ENCODE assay signal across 3 fruit fly cellular contexts in the genomic region with DNA sequence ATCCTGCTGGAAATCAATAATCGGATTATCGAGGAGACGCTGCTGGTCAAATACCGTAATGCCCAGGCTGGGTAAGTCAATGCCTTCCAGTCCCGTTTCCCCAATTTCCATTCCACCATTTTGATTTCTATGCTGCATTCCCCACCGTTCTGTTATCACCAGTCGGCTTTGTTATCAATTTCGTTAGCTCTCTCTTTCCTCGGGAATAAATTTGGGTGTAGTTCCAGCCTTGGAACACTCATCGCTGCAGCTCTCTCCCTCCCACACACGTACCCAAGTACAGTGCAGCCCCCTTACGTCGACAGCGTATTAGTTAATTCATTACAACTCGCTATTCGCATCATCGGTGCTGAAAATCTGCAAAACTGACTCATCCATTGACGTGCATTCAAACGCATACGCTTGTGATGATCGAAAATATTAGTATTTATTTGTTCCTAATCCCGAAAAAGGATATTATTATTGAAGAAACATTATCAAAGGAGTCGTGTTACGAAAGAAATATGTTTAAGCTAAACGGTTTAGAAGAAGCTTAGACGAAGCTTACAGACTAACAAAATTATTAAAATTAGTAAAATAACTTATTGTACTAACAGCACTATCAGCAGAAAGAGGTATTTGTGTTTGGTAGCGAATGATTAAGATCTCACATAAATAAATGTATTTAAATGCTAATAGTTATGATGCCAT.
TF ChIP-seq lines count a peak whose summit lies in the region.

No protein-coding gene starts in this region.

TF ChIP-seq in whole organism, adult, 20 proteins besides CTCF, POLR2A, EP300 and RAD21 (continued from another document):
- TF ChIP-seq CG12768 (GFP tag; optimal IDR thresholded peaks at IDR 0.05; lab: Kevin White, UChicago) (peak; percentile 15), cnc (optimal IDR thresholded peaks at IDR 0.05; lab: Kevin White, UChicago) (no peak), ovo (GFP tag; optimal IDR thresholded peaks at IDR 0.05; lab: Kevin White, UChicago) (peak; percentile 35)

TF ChIP-seq in whole organism, embryonic, 481 proteins besides CTCF, POLR2A, EP300 and RAD21 (continued from another document and continues in another):
- TF ChIP-seq hbn (GFP tag; IDR thresholded peaks at IDR 0.05; lab: Robert Waterston, UW; ENCODE audit: partially characterized antibody) (no peak), Xbp1 (GFP tag; optimal IDR thresholded peaks at IDR 0.05; lab: Kevin White, UChicago) (no peak), danr (GFP tag; IDR thresholded peaks at IDR 0.05; lab: Robert Waterston, UW) (no peak), cwo (GFP tag; optimal IDR thresholded peaks at IDR 0.05; lab: Kevin White, UChicago) (no peak), CG11456 (GFP tag; IDR thresholded peaks at IDR 0.05; lab: Robert Waterston, UW) (peak; percentile 62; the same call in 2 of the 3 replicates), Eip74EF (GFP tag; optimal IDR thresholded peaks at IDR 0.05; lab: Kevin White, UChicago) (no peak), pita (GFP tag; optimal IDR thresholded peaks at IDR 0.05; lab: Kevin White, UChicago) (no peak), kay (GFP tag; optimal IDR thresholded peaks at IDR 0.05; lab: Kevin White, UChicago) (peak; percentile 72), CG7786 (GFP tag; optimal IDR thresholded peaks at IDR 0.05; lab: Kevin White, UChicago) (no peak), dmrt99B (tag; optimal IDR thresholded peaks at IDR 0.05; lab: Kevin White, UChicago) (no peak), Hand (GFP tag; optimal IDR thresholded peaks at IDR 0.05; lab: Kevin White, UChicago) (no peak), CG12219 (GFP tag; optimal IDR thresholded peaks at IDR 0.05; lab: Kevin White, UChicago) (no peak), CG10654 (GFP tag; optimal IDR thresholded peaks at IDR 0.05; lab: Kevin White, UChicago) (no peak), CG9609 (GFP tag; optimal IDR thresholded peaks at IDR 0.05; lab: Kevin White, UChicago) (no peak), Scr (GFP tag; IDR thresholded peaks at IDR 0.05; lab: Robert Waterston, UW; ENCODE audit: partially characterized antibody) (no peak), phol (tag; optimal IDR thresholded peaks at IDR 0.05; lab: Kevin White, UChicago) (peak; percentile 48), CG10979 (tag; optimal IDR thresholded peaks at IDR 0.05; lab: Kevin White, UChicago) (no peak), zen (tag; optimal IDR thresholded peaks at IDR 0.05; lab: Kevin White, UChicago) (no peak), her (GFP tag; optimal IDR thresholded peaks at IDR 0.05; lab: Kevin White, UChicago) (no peak), CG15601 (tag; optimal IDR thresholded peaks at IDR 0.05; lab: Kevin White, UChicago) (no peak), tx (GFP tag; optimal IDR thresholded peaks at IDR 0.05; lab: Kevin White, UChicago) (no peak), tap (tag; optimal IDR thresholded peaks at IDR 0.05; lab: Kevin White, UChicago) (no peak), run (tag; optimal IDR thresholded peaks at IDR 0.05; lab: Kevin White, UChicago) (no peak), CG8944 (GFP tag; optimal IDR thresholded peaks at IDR 0.05; lab: Kevin White, UChicago) (no peak), ab (GFP tag; optimal IDR thresholded peaks at IDR 0.05; lab: Kevin White, UChicago) (no peak), fd96Cb (tag; optimal IDR thresholded peaks at IDR 0.05; lab: Kevin White, UChicago) (no peak), exex (tag; optimal IDR thresholded peaks at IDR 0.05; lab: Kevin White, UChicago) (peak; percentile 47), psq (GFP tag; optimal IDR thresholded peaks at IDR 0.05; lab: Kevin White, UChicago) (peak; percentile 5), bsh (GFP tag; optimal IDR thresholded peaks at IDR 0.05; lab: Kevin White, UChicago) (peak in 1 of 2 experiments; percentile 2), vnd (GFP tag; IDR thresholded peaks at IDR 0.05; lab: Robert Waterston, UW; ENCODE audit: partially characterized antibody) (no peak), z (GFP tag; IDR thresholded peaks at IDR 0.05; lab: Robert Waterston, UW) (0 out of 3 replicates have a peak, but pooled peaks have one; percentile 12), slbo (GFP tag; IDR thresholded peaks at IDR 0.05; lab: Robert Waterston, UW) (peak; percentile 52; the same call in 1 of the 2 replicates), CG14014 (GFP tag; IDR thresholded peaks at IDR 0.05; lab: Robert Waterston, UW) (peak; percentile 59), CG14965 (GFP tag; optimal IDR thresholded peaks at IDR 0.05; lab: Kevin White, UChicago; ENCODE audit: borderline replicate concordance) (no peak), Dbx (GFP tag; IDR thresholded peaks at IDR 0.05; lab: Robert Waterston, UW) (peak; percentile 42; the same call in 1 of the 3 replicates), Mes4 (GFP tag; optimal IDR thresholded peaks at IDR 0.05; lab: Kevin White, UChicago) (no peak), bbx (GFP tag; IDR thresholded peaks at IDR 0.05; lab: Robert Waterston, UW; ENCODE audit: partially characterized antibody) (no peak), inv (GFP tag; IDR thresholded peaks at IDR 0.05; lab: Robert Waterston, UW; ENCODE audit: partially characterized antibody) (no peak), Dip2 (GFP tag; IDR thresholded peaks at IDR 0.05; lab: Robert Waterston, UW) (no peak), al (GFP tag; IDR thresholded peaks at IDR 0.05; lab: Robert Waterston, UW) (no peak), MBD-R2 (GFP tag; IDR thresholded peaks at IDR 0.05; lab: Robert Waterston, UW) (no peak), crol (GFP tag; IDR thresholded peaks at IDR 0.05; lab: Robert Waterston, UW) (peak; percentile 87), CG14860 (GFP tag; IDR thresholded peaks at IDR 0.05; lab: Robert Waterston, UW; ENCODE audit: partially characterized antibody) (no peak), amos (GFP tag; IDR thresholded peaks at IDR 0.05; lab: Robert Waterston, UW; ENCODE audit: partially characterized antibody) (no peak), CG11723 (GFP tag; optimal IDR thresholded peaks at IDR 0.05; lab: Kevin White, UChicago) (no peak), esg (GFP tag; conservative IDR thresholded peaks at IDR 0.05; lab: Robert Waterston, UW) (no peak), dati (GFP tag; IDR thresholded peaks at IDR 0.05; lab: Robert Waterston, UW) (no peak), gro (GFP tag; optimal IDR thresholded peaks at IDR 0.05; lab: Kevin White, UChicago) (no peak), Xrp1 (GFP tag; IDR thresholded peaks at IDR 0.05; lab: Robert Waterston, UW) (0 out of 2 replicates have a peak, but pooled peaks have one; percentile 39), slp2 (GFP tag; optimal IDR thresholded peaks at IDR 0.05; lab: Kevin White, UChicago) (no peak), CG13775 (GFP tag; optimal IDR thresholded peaks at IDR 0.05; lab: Kevin White, UChicago) (no peak), CG13424 (tag; optimal IDR thresholded peaks at IDR 0.05; lab: Kevin White, UChicago) (peak; percentile 31), ci (GFP tag; IDR thresholded peaks at IDR 0.05; lab: Robert Waterston, UW) (peak; percentile 52; the same call in 1 of the 3 replicates), Trl (optimal IDR thresholded peaks at IDR 0.05; lab: Kevin White, UChicago) (peak in 1 of 2 experiments; percentile 70), Trl (GFP tag; optimal IDR thresholded peaks at IDR 0.05; lab: Kevin White, UChicago) (no peak), Neu2 (GFP tag; optimal IDR thresholded peaks at IDR 0.05; lab: Kevin White, UChicago; ENCODE audit: borderline replicate concordance) (no peak), grn (GFP tag; optimal IDR thresholded peaks at IDR 0.05; lab: Kevin White, UChicago) (peak; percentile 32), PHDP (tag; optimal IDR thresholded peaks at IDR 0.05; lab: Kevin White, UChicago) (peak; percentile 3), CG4328 (GFP tag; optimal IDR thresholded peaks at IDR 0.05; lab: Kevin White, UChicago) (no peak)

TF ChIP-seq in whole organism, prepupa, 60 proteins besides CTCF, POLR2A, EP300 and RAD21 (continued from another document):
- TF ChIP-seq Ets21C (GFP tag; optimal IDR thresholded peaks at IDR 0.05; lab: Kevin White, UChicago): no peak
- TF ChIP-seq CG1621 (tag; optimal IDR thresholded peaks at IDR 0.05; lab: Kevin White, UChicago): no peak
- TF ChIP-seq Ets96B (tag; optimal IDR thresholded peaks at IDR 0.05; lab: Kevin White, UChicago): no peak
- no peak for TF ChIP-seq CG10669 (GFP tag; optimal IDR thresholded peaks at IDR 0.05; lab: Kevin White, UChicago)
- TF ChIP-seq Sox15 (GFP tag; optimal IDR thresholded peaks at IDR 0.05; lab: Kevin White, UChicago): no peak
- TF ChIP-seq topi (GFP tag; optimal IDR thresholded peaks at IDR 0.05; lab: Kevin White, UChicago): no peak
- no peak for TF ChIP-seq cyc (GFP tag; optimal IDR thresholded peaks at IDR 0.05; lab: Kevin White, UChicago)
- no peak for TF ChIP-seq CG4318 (GFP tag; optimal IDR thresholded peaks at IDR 0.05; lab: Kevin White, UChicago)
- no peak for TF ChIP-seq Blimp-1 (GFP tag; optimal IDR thresholded peaks at IDR 0.05; lab: Kevin White, UChicago)
- TF ChIP-seq CG11762 (GFP tag; optimal IDR thresholded peaks at IDR 0.05; lab: Kevin White, UChicago; ENCODE audit: insufficient read depth): no peak
- peak; percentile 3 for TF ChIP-seq lz (GFP tag; optimal IDR thresholded peaks at IDR 0.05; lab: Kevin White, UChicago)
- no peak for TF ChIP-seq fd59A (GFP tag; optimal IDR thresholded peaks at IDR 0.05; lab: Kevin White, UChicago)
